Worm (Caenorhabditis elegans) whole organism, L4/young adult: ENCODE data around the gene irld-67.

Source experiments
- W03F9.2 ChIP-seq: fragments of 150-350 bp; optimal IDR thresholded peaks from 2 replicates; lab custom pipeline; 2014; ENCODE audit warnings: missing biosample characterization, missing genetic modification characterization
- him-1 ChIP-seq: sonication (generic microtip); optimal IDR thresholded peaks from 2 replicates; lab custom pipeline; 2016; ENCODE audit warnings: missing genotype, missing genetic modification reagents, missing genetic modification characterization, missing compliant biosample characterization

ce11 chrII:2958308-2958707, 24.1 kb upstream of the irld-67 start, which contains the start of gene srw-60:
- TF ChIP-seq him-1 (tag; lab: Kevin White, UChicago) (no peak), W03F9.2 (tag; lab: Kevin White, UChicago) (no peak)
